Worm (Caenorhabditis elegans) whole organism, late embryonic: ENCODE measurements around the gene Y46G5A.22.
A peak's percentile ranks its signal among the peaks of the same experiment; 100 is the strongest.

Source experiments
- C38D4.7 ChIP-seq: fragments of 200-800 bp; sonication (Bioruptor generic); optimal IDR thresholded peaks from 2 replicates; lab custom pipeline; 2018; ENCODE audit warnings: mild to moderate bottlenecking, missing genetic modification characterization, moderate library complexity, missing compliant biosample characterization
- F13H6.1 ChIP-seq: sonication (generic microtip); optimal IDR thresholded peaks from 2 replicates; lab custom pipeline; 2016; ENCODE audit warnings: missing genetic modification characterization, missing compliant biosample characterization
- K09A11.1 ChIP-seq: sonication (generic microtip); optimal IDR thresholded peaks from 2 replicates; lab custom pipeline; 2017; ENCODE audit warnings: antibody characterized with exemption, mild to moderate bottlenecking, missing genetic modification characterization, missing compliant biosample characterization; ENCODE audit not compliant: insufficient read depth
- T23F11.4 ChIP-seq: fragments of 200-800 bp; sonication (Bioruptor generic); optimal IDR thresholded peaks from 2 replicates; lab custom pipeline; 2018; ENCODE audit warnings: mild to moderate bottlenecking, missing genetic modification characterization, missing compliant biosample characterization
- ahr-1 ChIP-seq: sonication (generic microtip); optimal IDR thresholded peaks from 2 replicates; lab custom pipeline; 2016; ENCODE audit warnings: missing genetic modification characterization, missing compliant biosample characterization
- ceh-14 ChIP-seq: sonication (generic microtip); optimal IDR thresholded peaks from 2 replicates; lab custom pipeline; 2016; ENCODE audit warnings: missing genotype, missing genetic modification characterization, missing compliant biosample characterization
- ceh-30 ChIP-seq: fragments of 150-350 bp; optimal IDR thresholded peaks from 2 replicates; lab custom pipeline; 2014; ENCODE audit warnings: missing biosample characterization, missing genetic modification characterization
- ceh-45 ChIP-seq: fragments of 200-800 bp; sonication (Bioruptor generic); IDR thresholded peaks from 2 replicates; pipeline ENCODE4 v1.3.6; 2022; ENCODE audit warnings: missing genetic modification reagents, missing genetic modification characterization, missing compliant biosample characterization
- dve-1 ChIP-seq: sonication (generic microtip); optimal IDR thresholded peaks from 2 replicates; lab custom pipeline; 2017; ENCODE audit warnings: antibody characterized with exemption, mild to moderate bottlenecking, missing genetic modification characterization, missing compliant biosample characterization
- elt-2 ChIP-seq: sonication (generic microtip); optimal IDR thresholded peaks from 2 replicates; lab custom pipeline; 2016; ENCODE audit warnings: missing genetic modification reagents, missing genetic modification characterization, missing compliant biosample characterization
- ets-4 ChIP-seq: sonication (generic microtip); optimal IDR thresholded peaks from 2 replicates; lab custom pipeline; 2016; ENCODE audit warnings: missing genetic modification characterization, missing compliant biosample characterization
- fax-1 ChIP-seq: sonication (generic microtip); optimal IDR thresholded peaks from 2 replicates; lab custom pipeline; 2016; ENCODE audit warnings: missing genotype, missing genetic modification characterization, missing compliant biosample characterization
- fkh-10 ChIP-seq: fragments of 150-350 bp; optimal IDR thresholded peaks from 2 replicates; lab custom pipeline; 2014; ENCODE audit warnings: missing biosample characterization, missing genetic modification reagents, missing genetic modification characterization
- hlh-15 ChIP-seq: sonication (generic microtip); optimal IDR thresholded peaks from 2 replicates; lab custom pipeline; 2016; ENCODE audit warnings: missing genetic modification characterization, missing compliant biosample characterization
- hlh-6 ChIP-seq: sonication (generic microtip); optimal IDR thresholded peaks from 2 replicates; lab custom pipeline; 2016; ENCODE audit warnings: missing genotype, missing genetic modification characterization, missing compliant biosample characterization
- hlh-8 ChIP-seq: sonication (generic microtip); optimal IDR thresholded peaks from 2 replicates; lab custom pipeline; 2016; ENCODE audit warnings: missing genotype, missing genetic modification characterization, missing compliant biosample characterization
- nhr-232 ChIP-seq: sonication (generic microtip); optimal IDR thresholded peaks from 2 replicates; lab custom pipeline; 2016; ENCODE audit warnings: missing genetic modification characterization, missing compliant biosample characterization
- npax-4 ChIP-seq: sonication (generic microtip); optimal IDR thresholded peaks from 2 replicates; lab custom pipeline; 2016; ENCODE audit warnings: missing genetic modification characterization, missing compliant biosample characterization
- odd-2 ChIP-seq: sonication (generic microtip); optimal IDR thresholded peaks from 2 replicates; lab custom pipeline; 2017; ENCODE audit warnings: antibody characterized with exemption, mild to moderate bottlenecking, missing genetic modification characterization, missing compliant biosample characterization
- pros-1 ChIP-seq: fragments of 150-350 bp; optimal IDR thresholded peaks from 2 replicates; lab custom pipeline; 2014; ENCODE audit warnings: missing biosample characterization, missing genetic modification reagents, missing genetic modification characterization
- rnt-1 ChIP-seq: sonication (generic microtip); optimal IDR thresholded peaks from 2 replicates; lab custom pipeline; 2016; ENCODE audit warnings: missing genetic modification characterization, missing compliant biosample characterization
- sox-2 ChIP-seq: fragments of 200-800 bp; sonication (Bioruptor generic); IDR thresholded peaks from 2 replicates; pipeline ENCODE4 v1.3.6; 2022; ENCODE audit warnings: missing genetic modification reagents, missing genetic modification characterization, missing compliant biosample characterization
- sox-4 ChIP-seq: sonication (generic microtip); optimal IDR thresholded peaks from 2 replicates; lab custom pipeline; 2017; ENCODE audit warnings: mild to moderate bottlenecking, missing genetic modification characterization, inconsistent platforms, missing compliant biosample characterization
- syd-9 ChIP-seq: sonication (generic microtip); optimal IDR thresholded peaks from 2 replicates; lab custom pipeline; 2016; ENCODE audit warnings: mild to moderate bottlenecking, missing genetic modification characterization, moderate library complexity, missing compliant biosample characterization
- tbx-2 ChIP-seq: sonication (generic microtip); optimal IDR thresholded peaks from 2 replicates; lab custom pipeline; 2016; ENCODE audit warnings: missing genetic modification characterization, missing compliant biosample characterization
- tbx-7 ChIP-seq: sonication (generic microtip); optimal IDR thresholded peaks from 2 replicates; lab custom pipeline; 2016; ENCODE audit warnings: missing genotype, missing genetic modification characterization, missing compliant biosample characterization
- zip-5 ChIP-seq: sonication (generic microtip); optimal IDR thresholded peaks from 2 replicates; lab custom pipeline; 2016; ENCODE audit warnings: missing genetic modification characterization, missing compliant biosample characterization

Gene Y46G5A.22

DNA sequence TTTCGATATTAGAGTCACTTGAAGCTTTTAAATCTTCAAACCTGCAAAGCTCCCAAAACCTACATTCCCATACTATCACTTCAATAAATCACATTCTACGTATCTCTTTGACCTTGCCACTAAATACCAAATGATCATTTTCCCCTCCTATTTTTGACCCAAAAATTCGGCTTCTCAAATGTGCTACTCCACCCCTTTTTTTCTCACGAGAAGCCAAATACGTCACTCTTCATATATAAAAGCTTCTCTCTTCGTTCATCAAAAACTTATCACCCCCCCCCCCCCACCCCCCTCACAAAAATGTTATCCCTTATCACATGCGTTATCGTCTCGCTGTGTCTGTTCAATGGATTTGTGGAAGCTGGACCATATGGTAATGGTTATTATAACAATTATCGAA lies 8.4 kb upstream of the Y46G5A.22 start, which contains the start of gene Y46G5A.38:
Gene Y46G5A.38, plus strand, starts transcription at position 301 of the 400 bp plus-strand sequence.
- TF ChIP-seq pros-1 (tag; lab: Kevin White, UChicago) (no peak), zip-5 (tag; lab: Kevin White, UChicago) (no peak), npax-4 (tag; lab: Kevin White, UChicago) (no peak), hlh-8 (tag; lab: Kevin White, UChicago) (no peak), ets-4 (tag; lab: Kevin White, UChicago) (no peak), F13H6.1 (no peak), ceh-45 (GFP tag; lab: Robert Waterston, UW) (no peak), nhr-232 (tag; lab: Kevin White, UChicago) (no peak), tbx-2 (tag; lab: Kevin White, UChicago) (no peak), sox-2 (GFP tag; lab: Robert Waterston, UW) (no peak), ceh-30 (tag; lab: Kevin White, UChicago) (no peak)
- TF ChIP-seq, all 69 proteins: peak for 0

DNA sequence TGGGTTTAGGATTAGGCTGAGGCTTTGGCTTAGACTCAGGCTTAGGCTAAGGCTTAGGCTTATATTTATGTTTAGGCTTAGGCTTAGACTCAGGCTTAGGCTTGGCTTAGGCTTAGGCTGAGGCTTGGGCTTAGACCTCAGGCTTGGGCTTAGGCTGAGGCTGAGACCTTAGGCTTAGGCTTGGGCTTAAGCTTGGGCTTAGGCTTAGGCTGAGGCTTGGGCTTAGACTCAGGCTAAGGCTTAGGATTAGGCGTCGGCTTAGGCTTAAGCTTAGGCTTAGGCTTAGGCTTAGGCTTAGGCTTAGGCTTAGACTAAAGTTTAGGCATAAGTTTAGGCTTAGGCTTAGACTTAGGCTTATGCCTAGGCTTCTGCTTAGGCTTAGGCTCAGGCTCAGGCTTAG lies 6.1 kb upstream of the Y46G5A.22 start:
- TF ChIP-seq dve-1 (tag; lab: Kevin White, UChicago) (peak; percentile 96), ceh-30 (tag; lab: Kevin White, UChicago) (no peak), sox-4 (peak; percentile 10), hlh-6 (tag; lab: Kevin White, UChicago) (peak; percentile 71)

DNA sequence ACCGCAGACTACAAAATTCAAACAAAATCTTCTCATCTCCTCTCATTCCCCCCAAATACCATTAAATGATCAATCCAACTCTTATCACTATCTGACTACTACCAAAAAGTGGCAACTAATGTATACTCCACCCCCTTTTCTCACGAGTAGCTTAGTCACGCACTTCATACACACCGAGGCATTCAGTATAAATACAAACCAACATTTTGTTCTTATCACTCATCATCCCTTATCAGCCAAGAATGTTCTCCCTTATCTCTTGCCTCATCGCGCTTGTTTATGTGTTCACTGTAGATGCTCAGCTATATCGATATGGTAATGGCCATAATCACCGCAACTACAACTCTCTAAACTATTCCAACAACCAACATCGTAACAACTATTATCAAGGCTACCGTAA lies 5.0 kb upstream of the Y46G5A.22 start, which contains the start of gene Y46G5A.36:
Gene Y46G5A.36, plus strand, starts transcription at position 243 of the 400 bp plus-strand sequence.
- peak; percentile 94 for TF ChIP-seq elt-2 (tag; lab: Kevin White, UChicago)
- TF ChIP-seq syd-9 = no peak
- TF ChIP-seq zip-5 (tag; lab: Kevin White, UChicago) = no peak
- TF ChIP-seq ahr-1 (tag; lab: Kevin White, UChicago) = no peak

DNA sequence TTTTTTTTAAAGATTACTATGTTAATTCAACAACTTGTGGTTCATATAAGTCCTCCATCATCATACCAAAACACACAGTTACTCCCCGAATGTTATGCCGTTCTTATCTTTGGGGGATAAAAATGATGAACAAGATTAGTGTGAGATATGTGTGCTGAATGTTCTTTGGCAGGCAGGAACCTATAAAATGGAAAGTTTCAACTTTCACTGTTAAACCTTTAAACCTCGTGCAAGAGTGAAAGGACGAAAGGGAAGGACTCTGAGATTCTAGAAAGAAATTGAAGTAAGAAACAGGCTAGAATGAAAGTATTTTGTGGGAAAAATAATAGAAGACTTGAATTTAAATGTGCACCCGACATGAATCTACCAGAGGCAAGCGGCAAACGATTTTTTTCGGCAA lies 1.6 kb upstream of the Y46G5A.22 start:
- TF ChIP-seq hlh-6 (tag; lab: Kevin White, UChicago) = no peak
- no peak for TF ChIP-seq tbx-7 (tag; lab: Kevin White, UChicago)
- TF ChIP-seq syd-9 = no peak
- no peak for TF ChIP-seq ceh-30 (tag; lab: Kevin White, UChicago)
- TF ChIP-seq ets-4 (tag; lab: Kevin White, UChicago) = no peak
- no peak for TF ChIP-seq rnt-1 (tag; lab: Kevin White, UChicago)
- TF ChIP-seq hlh-15 (tag; lab: Kevin White, UChicago) = no peak
- no peak for TF ChIP-seq C38D4.7
- no peak for TF ChIP-seq odd-2 (tag; lab: Kevin White, UChicago)
- no peak for TF ChIP-seq T23F11.4
- TF ChIP-seq pros-1 (tag; lab: Kevin White, UChicago) = no peak
- no peak for TF ChIP-seq K09A11.1 (tag; lab: Kevin White, UChicago)
- no peak for TF ChIP-seq fax-1 (tag; lab: Kevin White, UChicago)
- no peak for TF ChIP-seq npax-4 (tag; lab: Kevin White, UChicago)
- TF ChIP-seq ceh-14 (tag; lab: Kevin White, UChicago) = no peak
- TF ChIP-seq dve-1 (tag; lab: Kevin White, UChicago) = no peak
- TF ChIP-seq, all 69 proteins: peak for 0

DNA sequence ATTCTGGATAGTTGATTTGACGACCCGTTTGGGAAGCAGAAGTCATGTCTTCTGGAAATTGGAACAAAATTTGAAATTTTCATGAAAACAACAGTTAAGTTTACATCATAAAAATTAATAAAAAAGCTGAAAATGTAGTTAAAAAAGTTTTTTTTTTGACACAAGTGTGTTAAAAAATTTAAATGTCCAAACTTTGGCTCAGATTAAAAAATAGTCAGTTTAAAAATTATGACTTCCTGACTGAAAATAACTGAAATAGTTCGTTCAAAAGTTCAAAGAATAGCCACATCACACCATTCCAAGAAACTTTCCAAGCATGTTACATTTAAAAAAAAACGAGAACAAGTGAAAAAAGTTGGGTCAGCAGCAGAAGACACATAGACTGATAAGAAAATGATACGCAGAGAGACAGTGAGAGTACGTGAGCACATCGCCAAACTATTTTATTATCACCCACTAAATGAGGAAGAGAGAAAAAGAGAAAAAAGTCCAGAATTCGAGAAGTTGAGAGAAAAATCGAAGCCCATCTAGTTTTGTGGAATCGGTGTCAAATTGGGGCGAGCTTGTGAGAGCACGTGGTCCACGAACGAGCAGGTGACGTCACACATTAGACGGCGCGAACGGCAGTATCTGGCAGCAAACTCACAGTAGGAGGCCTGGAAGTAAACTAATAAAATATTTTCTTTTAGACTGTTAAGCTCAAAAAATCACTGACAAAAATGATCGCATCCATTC lies 1.8 kb downstream of the Y46G5A.22 start, which contains the start of gene acl-7:
Gene acl-7, minus strand, starts transcription at position 51 of the 735 bp plus-strand sequence.
- TF ChIP-seq elt-2 (tag; lab: Kevin White, UChicago) = peak; percentile 44
- TF ChIP-seq C38D4.7 = no peak

DNA sequence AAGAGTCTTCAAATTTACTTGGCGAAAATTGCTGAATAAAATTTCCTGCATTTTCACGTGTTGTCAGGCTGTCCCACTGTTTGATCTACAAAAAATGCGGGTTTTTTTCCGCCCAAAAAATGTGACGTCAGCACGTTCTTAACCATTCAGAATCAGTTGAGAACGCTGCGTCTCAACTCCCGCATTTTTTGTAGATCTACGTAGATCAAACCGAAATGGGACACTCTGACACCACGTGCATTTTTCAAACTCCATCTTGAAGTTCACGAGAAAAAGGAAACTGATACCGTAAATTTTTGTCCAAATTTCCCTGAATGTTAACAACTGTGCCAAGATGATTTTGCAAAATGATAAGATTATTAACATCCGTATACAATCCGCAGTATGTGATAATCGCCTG lies 5.1 kb downstream of the Y46G5A.22 start:
- TF ChIP-seq tbx-2 (tag; lab: Kevin White, UChicago) (no peak), fkh-10 (GFP tag; lab: Kevin White, UChicago) (no peak), sox-4 (no peak)
